Worm (Caenorhabditis elegans) whole organism, L1 larva: ENCODE data around the gene irld-64.

Experiments used
- elt-2 ChIP-seq: sonication (generic microtip); optimal IDR thresholded peaks from 2 replicates; lab custom pipeline; 2016; ENCODE audit warnings: missing genetic modification characterization, mild to moderate bottlenecking, inconsistent platforms, missing compliant biosample characterization, missing genetic modification reagents
- fos-1 ChIP-seq: fragments of 150-350 bp; optimal IDR thresholded peaks from 2 replicates; lab custom pipeline; 2014; ENCODE audit warnings: missing biosample characterization, missing genetic modification characterization
- mdl-1 ChIP-seq, 2 experiments: fragments of 150-350 bp; optimal IDR thresholded peaks; 2 replicates each; lab custom pipeline; 2014 to 2017; ENCODE audit warnings: missing biosample characterization in 2 of 2, missing genetic modification characterization in 2 of 2, inconsistent platforms in 1 of 2
- mep-1 ChIP-seq: fragments of 150-350 bp; optimal IDR thresholded peaks from 2 replicates; lab custom pipeline; 2014; ENCODE audit warnings: missing biosample characterization, missing genetic modification characterization
- nhr-77 ChIP-seq: fragments of 150-350 bp; optimal IDR thresholded peaks from 2 replicates; lab custom pipeline; 2014; ENCODE audit warnings: missing biosample characterization, missing genetic modification characterization
- pax-3 ChIP-seq: fragments of 200-800 bp; sonication (Bioruptor generic); optimal IDR thresholded peaks from 2 replicates; lab custom pipeline; 2018; ENCODE audit warnings: mild to moderate bottlenecking, missing genetic modification characterization, moderate library complexity, missing compliant biosample characterization
- rnt-1 ChIP-seq: sonication (generic microtip); optimal IDR thresholded peaks from 2 replicates; lab custom pipeline; 2016; ENCODE audit warnings: mild to moderate bottlenecking, missing genetic modification characterization, moderate library complexity, missing compliant biosample characterization
- ztf-11 ChIP-seq, 2 experiments: sonication (generic microtip); optimal IDR thresholded peaks; 2 replicates each; lab custom pipeline; 2016 to 2017; ENCODE audit warnings: missing genetic modification characterization in 2 of 2, missing biosample characterization in 1 of 2, missing compliant biosample characterization in 1 of 2

- TF ChIP-seq mep-1 (tag; lab: Kevin White, UChicago), result no peak
- no peak for TF ChIP-seq elt-2 (tag; lab: Kevin White, UChicago)
- TF ChIP-seq nhr-77 (tag; lab: Kevin White, UChicago), result no peak
- TF ChIP-seq pax-3 (tag; lab: Kevin White, UChicago), result no peak
- no peak for TF ChIP-seq rnt-1 (tag; lab: Kevin White, UChicago)
- TF ChIP-seq ztf-11 (tag; optimal IDR thresholded peaks at IDR 0.05; lab: Kevin White, UChicago), result no peak
- TF ChIP-seq fos-1 (tag; lab: Kevin White, UChicago), result no peak
- no peak for TF ChIP-seq mdl-1 (tag; optimal IDR thresholded peaks at IDR 0.05; lab: Kevin White, UChicago)
Measured at ce11 chrII:2940747-2941146, 10.3 kb upstream of the irld-64 start, which contains the start of gene irld-66.
